Worm (Caenorhabditis elegans) whole organism, L4/young adult: Measurements from ENCODE around the gene F42G2.2.

ENCODE experiments used
- dao-5 ChIP-seq: sonication (generic microtip); optimal IDR thresholded peaks from 2 replicates; lab custom pipeline; 2016; ENCODE audit warnings: missing genotype, missing genetic modification characterization, moderate library complexity, missing compliant biosample characterization
- him-1 ChIP-seq: sonication (generic microtip); optimal IDR thresholded peaks from 2 replicates; lab custom pipeline; 2016; ENCODE audit warnings: missing genotype, missing genetic modification reagents, missing genetic modification characterization, missing compliant biosample characterization

DNA sequence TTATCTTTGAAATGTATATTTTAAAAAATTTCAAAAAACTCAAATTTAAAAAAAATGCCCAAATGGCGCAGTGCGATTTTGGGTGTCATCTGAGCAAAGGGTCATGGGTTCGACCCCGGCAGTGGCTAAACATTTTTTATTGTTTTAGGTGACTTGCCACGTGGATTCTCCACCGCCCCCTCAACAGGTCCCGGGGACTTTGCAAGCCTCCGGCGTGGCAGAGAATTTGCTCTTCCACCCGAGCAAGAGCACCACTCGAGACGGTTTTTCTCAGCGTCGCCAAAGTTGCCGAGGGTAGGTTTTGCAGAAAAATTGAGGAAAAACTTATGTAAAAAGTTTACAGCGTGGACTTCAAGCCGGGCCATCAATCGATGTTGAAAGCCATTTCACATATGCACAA, 23.2 kb downstream of the F42G2.2 start:
- TF ChIP-seq dao-5, result no peak
- TF ChIP-seq him-1 (tag; lab: Kevin White, UChicago), result no peak
